Fruit fly (Drosophila melanogaster) whole organism, prepupa: Measurements from ENCODE around the gene TMEM216.

ENCODE experiments used
- CG10631 ChIP-seq: fragments of 200-800 bp; sonication (Bioruptor generic); optimal IDR thresholded peaks from 2 replicates; lab custom pipeline; 2016; ENCODE audit warnings: missing biosample characterization, missing genetic modification characterization
- CG11902 ChIP-seq: fragments of 200-800 bp; sonication (Bioruptor generic); optimal IDR thresholded peaks from 3 replicates; lab custom pipeline; 2016; ENCODE audit warnings: missing biosample characterization, missing genetic modification characterization
- CG16779 ChIP-seq: fragments of 200-800 bp; sonication (Bioruptor generic); optimal IDR thresholded peaks from 3 replicates; lab custom pipeline; 2017; ENCODE audit warnings: missing biosample characterization, mild to moderate bottlenecking, missing genetic modification characterization
- CG3032 ChIP-seq: fragments of 200-800 bp; optimal IDR thresholded peaks from 2 replicates; lab custom pipeline; 2019; ENCODE audit warnings: missing biosample characterization, mild to moderate bottlenecking, missing genetic modification characterization, moderate library complexity
- CG31627 ChIP-seq: fragments of 200-800 bp; sonication (Bioruptor generic); optimal IDR thresholded peaks from 3 replicates; lab custom pipeline; 2016; ENCODE audit warnings: missing biosample characterization, missing genetic modification characterization
- CG32006 ChIP-seq: fragments of 200-800 bp; sonication (Bioruptor generic); optimal IDR thresholded peaks from 3 replicates; lab custom pipeline; 2017; ENCODE audit warnings: missing biosample characterization, mild to moderate bottlenecking, missing genetic modification characterization
- CG34406 ChIP-seq: fragments of 200-800 bp; sonication (Bioruptor generic); optimal IDR thresholded peaks from 3 replicates; lab custom pipeline; 2016; ENCODE audit warnings: missing biosample characterization, missing genetic modification characterization
- CG4318 ChIP-seq: fragments of 200-800 bp; sonication (Bioruptor generic); optimal IDR thresholded peaks from 3 replicates; lab custom pipeline; 2017; ENCODE audit warnings: missing biosample characterization, mild to moderate bottlenecking, missing genetic modification characterization
- CG6276 ChIP-seq: fragments of 200-800 bp; sonication (Bioruptor generic); optimal IDR thresholded peaks from 2 replicates; lab custom pipeline; 2017; ENCODE audit warnings: missing biosample characterization, mild to moderate bottlenecking, missing genetic modification characterization
- CG6792 ChIP-seq: fragments of 200-800 bp; sonication (Bioruptor generic); optimal IDR thresholded peaks from 3 replicates; lab custom pipeline; 2016; ENCODE audit warnings: missing biosample characterization, missing genetic modification characterization
- CG6808 ChIP-seq: fragments of 200-800 bp; sonication (Bioruptor generic); optimal IDR thresholded peaks from 3 replicates; lab custom pipeline; 2017; ENCODE audit warnings: missing biosample characterization, missing genetic modification characterization, mild to moderate bottlenecking, moderate library complexity, missing genetic modification reagents
- CG6854 ChIP-seq: fragments of 200-800 bp; sonication (Bioruptor generic); optimal IDR thresholded peaks from 2 replicates; lab custom pipeline; 2017; ENCODE audit warnings: missing biosample characterization, mild to moderate bottlenecking, missing genetic modification characterization
- CG8319 ChIP-seq: fragments of 200-800 bp; sonication (Bioruptor generic); optimal IDR thresholded peaks from 3 replicates; lab custom pipeline; 2016; ENCODE audit warnings: missing biosample characterization, missing genetic modification characterization
- Eip75B ChIP-seq: fragments of 200-800 bp; sonication (Bioruptor generic); optimal IDR thresholded peaks from 3 replicates; lab custom pipeline; 2016; ENCODE audit warnings: missing biosample characterization, missing genetic modification characterization
- Eip93F ChIP-seq: fragments of 200-800 bp; sonication (Bioruptor generic); optimal IDR thresholded peaks from 2 replicates; lab custom pipeline; 2016; ENCODE audit warnings: missing biosample characterization, mild to moderate bottlenecking, missing genetic modification characterization
- Ets21C ChIP-seq: fragments of 200-800 bp; sonication (Bioruptor generic); optimal IDR thresholded peaks from 3 replicates; lab custom pipeline; 2016; ENCODE audit warnings: missing biosample characterization, missing genetic modification characterization
- Ets96B ChIP-seq: fragments of 200-800 bp; optimal IDR thresholded peaks from 2 replicates; lab custom pipeline; 2019; ENCODE audit warnings: missing biosample characterization, mild to moderate bottlenecking, missing genetic modification characterization, moderate library complexity
- Hr38 ChIP-seq: sonication (Bioruptor generic); optimal IDR thresholded peaks from 2 replicates; lab custom pipeline; 2016; ENCODE audit warnings: missing biosample characterization, missing genetic modification characterization
- Hr39 ChIP-seq: fragments of 200-800 bp; sonication (Bioruptor generic); optimal IDR thresholded peaks from 2 replicates; lab custom pipeline; 2016; ENCODE audit warnings: missing biosample characterization, missing genetic modification characterization
- Hr4 ChIP-seq: fragments of 200-800 bp; sonication (Bioruptor generic); optimal IDR thresholded peaks from 3 replicates; lab custom pipeline; 2016; ENCODE audit warnings: missing biosample characterization, missing genetic modification characterization
- Lpt ChIP-seq: fragments of 200-800 bp; sonication (Bioruptor generic); optimal IDR thresholded peaks from 3 replicates; lab custom pipeline; 2016; ENCODE audit warnings: missing biosample characterization, missing genetic modification characterization
- Met ChIP-seq: fragments of 200-800 bp; sonication (Bioruptor generic); optimal IDR thresholded peaks from 3 replicates; lab custom pipeline; 2016; ENCODE audit warnings: missing biosample characterization, missing genetic modification characterization
- OdsH ChIP-seq: fragments of 200-800 bp; sonication (Bioruptor generic); optimal IDR thresholded peaks from 3 replicates; lab custom pipeline; 2016; ENCODE audit warnings: missing biosample characterization, missing genetic modification characterization
- Smox ChIP-seq: fragments of 200-800 bp; sonication (Bioruptor generic); optimal IDR thresholded peaks from 3 replicates; lab custom pipeline; 2016; ENCODE audit warnings: missing biosample characterization, missing genetic modification characterization
- Sox102F ChIP-seq: fragments of 200-800 bp; sonication (Bioruptor generic); optimal IDR thresholded peaks from 2 replicates; lab custom pipeline; 2016; ENCODE audit warnings: missing biosample characterization, mild to moderate bottlenecking, missing genetic modification characterization
- Sox14 ChIP-seq: fragments of 200-800 bp; sonication (Bioruptor generic); optimal IDR thresholded peaks from 3 replicates; lab custom pipeline; 2016; ENCODE audit warnings: missing biosample characterization, missing genetic modification characterization
- Sox15 ChIP-seq: fragments of 200-800 bp; sonication (Bioruptor generic); optimal IDR thresholded peaks from 3 replicates; lab custom pipeline; 2016; ENCODE audit warnings: missing biosample characterization, missing genetic modification characterization
- achi ChIP-seq: fragments of 200-800 bp; sonication (Bioruptor generic); optimal IDR thresholded peaks from 3 replicates; lab custom pipeline; 2016; ENCODE audit warnings: missing biosample characterization, missing genetic modification characterization
- acj6 ChIP-seq: fragments of 200-800 bp; sonication (Bioruptor generic); optimal IDR thresholded peaks from 3 replicates; lab custom pipeline; 2016; ENCODE audit warnings: missing biosample characterization, missing genetic modification characterization
- dac ChIP-seq: fragments of 200-800 bp; sonication (Bioruptor generic); optimal IDR thresholded peaks from 2 replicates; lab custom pipeline; 2017; ENCODE audit warnings: missing biosample characterization, mild to moderate bottlenecking, missing genetic modification characterization
- dsx ChIP-seq: fragments of 200-800 bp; optimal IDR thresholded peaks from 3 replicates; lab custom pipeline; 2019; ENCODE audit warnings: missing biosample characterization, mild to moderate bottlenecking, missing genetic modification characterization, moderate library complexity; ENCODE audit not compliant: poor library complexity, severe bottlenecking
- eg ChIP-seq: fragments of 200-800 bp; sonication (Bioruptor generic); IDR thresholded peaks from 3 replicates; pipeline ENCODE4 v1.3.6; 2022; ENCODE audit warnings: missing biosample characterization, missing genetic modification characterization
- esn ChIP-seq: fragments of 200-800 bp; sonication (Bioruptor generic); optimal IDR thresholded peaks from 2 replicates; lab custom pipeline; 2016; ENCODE audit warnings: missing biosample characterization, mild to moderate bottlenecking, missing genetic modification characterization, moderate library complexity
- fd85E ChIP-seq: fragments of 200-800 bp; sonication (Bioruptor generic); optimal IDR thresholded peaks from 3 replicates; lab custom pipeline; 2016; ENCODE audit warnings: missing biosample characterization, missing genetic modification characterization
- fkh ChIP-seq: fragments of 200-800 bp; sonication (Bioruptor generic); optimal IDR thresholded peaks from 3 replicates; lab custom pipeline; 2017; ENCODE audit warnings: missing biosample characterization, mild to moderate bottlenecking, missing genetic modification characterization, moderate library complexity
- lz ChIP-seq: fragments of 200-800 bp; sonication (Bioruptor generic); optimal IDR thresholded peaks from 3 replicates; lab custom pipeline; 2016; ENCODE audit warnings: missing biosample characterization, missing genetic modification characterization
- pdm3 ChIP-seq: fragments of 200-800 bp; sonication (Bioruptor generic); optimal IDR thresholded peaks from 3 replicates; lab custom pipeline; 2016; ENCODE audit warnings: missing biosample characterization, missing genetic modification characterization
- salr ChIP-seq, 2 experiments: fragments of 200-800 bp; sonication (Bioruptor generic); optimal IDR thresholded peaks; 3 replicates each; lab custom pipeline; 2016 to 2018; ENCODE audit warnings: missing biosample characterization in 2 of 2, missing genetic modification characterization in 2 of 2, mild to moderate bottlenecking in 1 of 2
- spab ChIP-seq: fragments of 200-800 bp; sonication (Bioruptor generic); optimal IDR thresholded peaks from 2 replicates; lab custom pipeline; 2017; ENCODE audit warnings: missing biosample characterization, mild to moderate bottlenecking, missing genetic modification characterization, missing genetic modification reagents
- ss ChIP-seq, 2 experiments: fragments of 200-800 bp; sonication (Bioruptor generic); optimal IDR thresholded peaks; 2 replicates in 1 of 2; 3 replicates in 1 of 2; lab custom pipeline; 2017 to 2018; ENCODE audit warnings: mild to moderate bottlenecking in 2 of 2, missing biosample characterization in 2 of 2, missing genetic modification characterization in 2 of 2, moderate library complexity in 1 of 2
- svp ChIP-seq: fragments of 200-800 bp; sonication (Bioruptor generic); peaks from one replicate; lab custom pipeline; 2016; ENCODE audit warnings: missing biosample characterization, missing genetic modification characterization
- vri ChIP-seq: fragments of 200-800 bp; sonication (Bioruptor generic); optimal IDR thresholded peaks from 3 replicates; lab custom pipeline; 2016; ENCODE audit warnings: missing biosample characterization, mild to moderate bottlenecking, missing genetic modification characterization

TMEM216 gene

DNA sequence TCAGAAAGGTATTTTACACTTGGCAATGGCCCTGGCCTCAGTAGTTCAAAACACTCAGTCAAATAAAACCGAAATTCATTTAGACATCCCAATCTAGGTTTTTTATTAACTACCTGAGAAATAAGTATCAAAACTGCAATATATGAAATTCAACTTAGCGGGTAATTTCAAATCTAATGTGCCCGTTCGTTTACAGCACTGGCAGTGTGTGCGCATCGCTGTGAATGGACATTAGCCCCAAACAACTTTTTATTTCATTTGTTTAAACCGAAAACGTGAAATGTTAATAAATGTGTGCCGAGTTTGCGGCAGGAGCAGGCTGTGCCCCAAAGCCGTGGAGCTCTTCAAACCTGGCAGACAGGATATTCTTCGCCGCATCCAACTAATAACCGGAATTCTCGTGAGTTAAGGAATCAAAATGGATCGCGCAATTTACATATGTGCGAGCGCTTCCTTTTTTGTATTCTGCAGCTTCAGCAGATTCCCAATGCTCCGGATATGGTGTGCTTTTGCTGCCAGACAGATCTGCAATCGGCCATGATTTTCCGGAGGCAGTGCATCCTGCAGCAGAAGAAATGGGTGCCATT, 7.0 kb downstream of the TMEM216 start, which contains the start of gene nom:
Gene nom (plus strand): TSS at position 213 of the 587 bp plus-strand sequence.
- TF ChIP-seq eg (GFP tag; lab: Robert Waterston, UW): no peak
- no peak for TF ChIP-seq esn (GFP tag; lab: Kevin White, UChicago)
- TF ChIP-seq CG32006: no peak
- no peak for TF ChIP-seq Sox15
- TF ChIP-seq CG4318 (GFP tag; lab: Kevin White, UChicago): no peak
- no peak for TF ChIP-seq CG6808 (GFP tag; lab: Kevin White, UChicago)
- no peak for TF ChIP-seq vri (GFP tag; lab: Kevin White, UChicago)
- no peak for TF ChIP-seq fkh (GFP tag; lab: Kevin White, UChicago)
- TF ChIP-seq dsx (GFP tag; lab: Kevin White, UChicago): no peak
- TF ChIP-seq CG3032: no peak
- no peak for TF ChIP-seq dac
- no peak for TF ChIP-seq Hr4 (GFP tag; lab: Kevin White, UChicago)
- TF ChIP-seq achi: no peak
- TF ChIP-seq CG6792 (GFP tag; lab: Kevin White, UChicago): no peak
- TF ChIP-seq CG8319: no peak
- TF ChIP-seq ss (GFP tag; optimal IDR thresholded peaks at IDR 0.05; lab: Kevin White, UChicago): no peak
- no peak for TF ChIP-seq CG11902 (GFP tag; lab: Kevin White, UChicago)
- TF ChIP-seq svp: no peak
- TF ChIP-seq salr (GFP tag; optimal IDR thresholded peaks at IDR 0.05; lab: Kevin White, UChicago): no peak
- TF ChIP-seq CG31627: no peak

DNA sequence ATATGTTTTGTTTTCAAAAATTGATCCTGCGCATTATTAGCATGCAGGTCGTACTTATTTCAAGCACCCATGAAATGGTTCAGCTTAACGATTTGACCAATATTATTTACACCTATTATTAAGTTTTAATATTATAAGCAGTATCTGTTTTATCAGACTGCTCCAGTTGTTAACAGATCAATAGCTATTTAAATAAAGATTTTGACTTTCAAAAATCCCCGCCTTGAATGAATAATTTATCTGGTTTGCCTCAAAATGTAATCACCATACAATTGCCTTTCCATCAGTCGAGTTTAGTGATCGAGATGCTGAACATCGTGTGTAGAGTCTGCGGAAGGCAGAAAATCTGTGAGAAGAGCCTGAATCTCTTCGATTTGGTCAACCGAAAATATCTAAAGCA, 9.1 kb downstream of the TMEM216 start, which contains the start of gene ouib:
Gene ouib (plus strand): TSS at position 301 of the 400 bp plus-strand sequence.
- TF ChIP-seq Sox14 (GFP tag; lab: Kevin White, UChicago) (no peak), svp (no peak), Ets96B (tag; lab: Kevin White, UChicago) (no peak), Hr4 (GFP tag; lab: Kevin White, UChicago) (no peak), spab (GFP tag; lab: Kevin White, UChicago) (no peak), Met (no peak), CG6276 (no peak), CG11902 (GFP tag; lab: Kevin White, UChicago) (no peak), lz (no peak)

DNA sequence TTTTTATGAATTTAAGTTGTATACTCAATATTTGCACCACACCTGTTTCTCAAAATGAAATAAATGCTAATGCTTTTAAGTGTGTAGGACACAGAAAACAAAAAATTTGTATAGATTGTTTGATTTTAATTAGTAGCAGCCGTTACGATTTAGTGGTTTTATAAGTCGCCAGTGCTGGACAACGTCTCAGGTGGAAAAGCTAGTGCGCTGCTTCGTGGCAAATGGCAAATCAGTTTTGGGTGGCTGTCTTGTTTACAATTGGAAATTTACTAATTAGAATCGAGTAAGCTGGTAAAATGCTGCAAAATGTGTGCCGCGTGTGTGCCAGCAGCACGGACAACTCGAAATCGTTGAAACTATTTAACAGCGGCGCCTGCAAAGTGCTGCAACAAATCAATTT, 10.6 kb downstream of the TMEM216 start, which contains the start of gene CG8159:
Gene CG8159 (plus strand): TSS at position 223 of the 400 bp plus-strand sequence.
- TF ChIP-seq OdsH (no peak), esn (GFP tag; lab: Kevin White, UChicago) (peak; percentile 25)

DNA sequence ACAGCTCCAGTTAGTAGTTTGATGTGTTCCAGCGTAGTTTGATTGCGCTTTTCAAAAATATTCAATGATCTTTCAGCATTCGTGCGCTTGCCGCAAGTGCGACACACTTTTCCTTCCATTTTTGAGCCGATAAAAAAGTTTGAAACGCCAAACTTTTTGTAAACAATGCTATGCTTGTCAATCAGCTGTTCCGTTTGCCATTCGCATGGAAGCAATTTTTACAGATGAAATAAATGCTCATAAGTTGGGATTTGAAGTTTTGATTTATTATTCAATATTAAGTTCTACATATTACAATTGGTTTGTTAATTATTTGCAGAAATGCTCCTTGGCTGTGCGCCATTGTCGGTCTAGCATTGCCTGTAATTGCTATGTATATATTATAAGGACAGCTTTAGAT, 13.5 kb downstream of the TMEM216 start, which contains the start of gene ranshi:
Gene ranshi (minus strand): TSS at position 152 of the 400 bp plus-strand sequence.
- TF ChIP-seq Hr39 (no peak), dsx (GFP tag; lab: Kevin White, UChicago) (no peak), acj6 (GFP tag; lab: Kevin White, UChicago) (no peak), CG31627 (no peak), Sox15 (no peak), CG4318 (GFP tag; lab: Kevin White, UChicago) (no peak), fd85E (GFP tag; lab: Kevin White, UChicago) (no peak)
- TF ChIP-seq, all 60 proteins: peak for 0

DNA sequence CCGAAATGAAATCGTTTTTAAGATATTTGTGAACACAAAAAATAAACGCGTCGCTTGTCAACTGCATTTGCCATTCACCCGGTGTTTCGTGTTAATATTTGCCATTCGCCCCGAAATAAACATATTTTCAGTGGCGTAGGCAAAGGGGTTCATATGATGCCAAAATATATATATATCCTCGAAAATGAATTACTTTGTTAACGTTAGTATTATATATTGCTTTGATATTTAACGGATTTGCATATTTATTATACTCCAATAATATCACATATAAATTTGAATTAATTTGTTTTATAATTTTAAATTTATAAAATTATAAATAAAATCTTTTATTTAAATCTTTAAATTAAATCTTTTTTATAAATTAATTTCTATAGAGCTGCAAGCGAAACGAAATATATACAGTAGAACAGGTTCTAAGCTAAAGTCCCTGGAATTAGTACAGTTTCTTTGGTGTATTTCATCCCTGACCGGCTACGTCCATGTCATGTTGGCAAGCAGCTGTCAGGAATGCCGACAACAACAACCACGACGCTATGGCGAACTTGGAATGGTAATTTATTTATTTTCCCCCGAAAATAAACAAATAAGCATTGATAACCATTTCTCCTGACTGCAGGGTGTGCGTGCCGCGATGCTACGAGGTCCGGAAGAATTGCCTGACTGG, 15.7 kb downstream of the TMEM216 start, which contains the start of the genes M1BP and CG8202:
Gene M1BP (minus strand): TSS at position 102 of the 667 bp plus-strand sequence.
Gene CG8202 (plus strand): TSS at position 495 of the 667 bp plus-strand sequence.
- TF ChIP-seq CG6854: peak; percentile 75
- TF ChIP-seq CG3032: peak; percentile 91
- no peak for TF ChIP-seq pdm3 (GFP tag; lab: Kevin White, UChicago)
- no peak for TF ChIP-seq CG6276
- peak; percentile 92 for TF ChIP-seq CG34406
- no peak for TF ChIP-seq Eip75B (GFP tag; lab: Kevin White, UChicago)
- peak; percentile 44 for TF ChIP-seq Eip93F
- TF ChIP-seq salr (GFP tag; optimal IDR thresholded peaks at IDR 0.05; lab: Kevin White, UChicago): peak in 1 of 2 experiments; percentile 43
- TF ChIP-seq Ets21C (GFP tag; lab: Kevin White, UChicago): peak; percentile 62
- peak; percentile 93 for TF ChIP-seq CG10631
- peak; percentile 94 for TF ChIP-seq achi
- TF ChIP-seq Smox (GFP tag; lab: Kevin White, UChicago): no peak
- peak; percentile 73 for TF ChIP-seq Lpt
- TF ChIP-seq CG16779 (tag; lab: Kevin White, UChicago): no peak
- no peak for TF ChIP-seq Sox102F (GFP tag; lab: Kevin White, UChicago)
- TF ChIP-seq Hr38 (GFP tag; lab: Kevin White, UChicago): no peak
- no peak; the same call in 2 of the 3 replicates for TF ChIP-seq eg (GFP tag; lab: Robert Waterston, UW)
